Fruit fly (Drosophila melanogaster) whole organism, adult: Measurements from ENCODE around the gene sff.

ENCODE experiments used
- CG11617 ChIP-seq: fragments of 200-800 bp; sonication (Bioruptor generic); optimal IDR thresholded peaks from 2 replicates; lab custom pipeline; 2017; ENCODE audit warnings: mild to moderate bottlenecking, missing biosample characterization, missing genetic modification reagents, missing genetic modification characterization
- CG12768 ChIP-seq: fragments of 200-800 bp; sonication (Bioruptor generic); optimal IDR thresholded peaks from 2 replicates; lab custom pipeline; 2017; ENCODE audit warnings: missing biosample characterization, missing genetic modification characterization, mild to moderate bottlenecking, moderate library complexity, missing genetic modification reagents
- CG14711 ChIP-seq: fragments of 200-800 bp; sonication (Bioruptor generic); optimal IDR thresholded peaks from 2 replicates; lab custom pipeline; 2018; ENCODE audit warnings: missing biosample characterization, mild to moderate bottlenecking, missing genetic modification characterization, moderate library complexity
- CG1620 ChIP-seq: fragments of 200-800 bp; sonication (Bioruptor generic); optimal IDR thresholded peaks from 2 replicates; lab custom pipeline; 2016; ENCODE audit warnings: missing biosample characterization, missing genetic modification characterization
- CG33017 ChIP-seq: fragments of 200-800 bp; sonication (Bioruptor generic); optimal IDR thresholded peaks from 2 replicates; lab custom pipeline; 2018; ENCODE audit warnings: missing biosample characterization, mild to moderate bottlenecking, missing genetic modification characterization, moderate library complexity
- CG5204 ChIP-seq: fragments of 200-800 bp; sonication (Bioruptor generic); optimal IDR thresholded peaks from 2 replicates; lab custom pipeline; 2016; ENCODE audit warnings: missing biosample characterization, missing genetic modification characterization
- CG7045 ChIP-seq: fragments of 200-800 bp; sonication (Bioruptor generic); optimal IDR thresholded peaks from 2 replicates; lab custom pipeline; 2017; ENCODE audit warnings: missing biosample characterization, mild to moderate bottlenecking, missing genetic modification characterization
- CG7101 ChIP-seq: fragments of 200-800 bp; sonication (Bioruptor generic); optimal IDR thresholded peaks from 2 replicates; lab custom pipeline; 2018; ENCODE audit warnings: missing biosample characterization, mild to moderate bottlenecking, missing genetic modification characterization, moderate library complexity
- Clk ChIP-seq: fragments of 200-800 bp; sonication (Bioruptor generic); optimal IDR thresholded peaks from 2 replicates; lab custom pipeline; 2017; ENCODE audit warnings: missing biosample characterization, missing genetic modification characterization
- Crg-1 ChIP-seq: fragments of 200-800 bp; sonication (Bioruptor generic); optimal IDR thresholded peaks from 2 replicates; lab custom pipeline; 2016; ENCODE audit warnings: missing biosample characterization, missing genetic modification characterization
- Hr96 ChIP-seq: fragments of 200-800 bp; sonication (Bioruptor generic); optimal IDR thresholded peaks from 2 replicates; lab custom pipeline; 2016; ENCODE audit warnings: missing biosample characterization, missing genetic modification characterization
- Mnt ChIP-seq: fragments of 200-800 bp; sonication (Bioruptor generic); optimal IDR thresholded peaks from 2 replicates; lab custom pipeline; 2016; ENCODE audit warnings: missing biosample characterization, mild to moderate bottlenecking, missing genetic modification characterization
- bab1 ChIP-seq: fragments of 200-800 bp; sonication (Bioruptor generic); optimal IDR thresholded peaks from 3 replicates; lab custom pipeline; 2019; ENCODE audit warnings: missing biosample characterization, mild to moderate bottlenecking, missing genetic modification characterization, moderate library complexity
- cic ChIP-seq: fragments of 200-800 bp; sonication (Bioruptor generic); optimal IDR thresholded peaks from 2 replicates; lab custom pipeline; 2017; ENCODE audit warnings: missing biosample characterization, mild to moderate bottlenecking, missing genetic modification characterization, moderate library complexity
- cnc ChIP-seq, 2 experiments: fragments of >200 bp; optimal IDR thresholded peaks; 2 replicates each; lab custom pipeline; 2017
- kay ChIP-seq: fragments of 200-800 bp; sonication (Bioruptor generic); peaks from one replicate; lab custom pipeline; 2016; ENCODE audit warnings: missing biosample characterization, missing genetic modification characterization, borderline replicate concordance
- ovo ChIP-seq: fragments of 200-800 bp; sonication (Bioruptor generic); optimal IDR thresholded peaks from 2 replicates; lab custom pipeline; 2016; ENCODE audit warnings: missing biosample characterization, missing genetic modification characterization
- pad ChIP-seq: fragments of 200-800 bp; sonication (Bioruptor generic); optimal IDR thresholded peaks from 3 replicates; lab custom pipeline; 2017; ENCODE audit warnings: missing biosample characterization, missing genetic modification characterization, mild to moderate bottlenecking, moderate library complexity, missing genetic modification reagents
- tj ChIP-seq: fragments of 200-800 bp; sonication (Bioruptor generic); optimal IDR thresholded peaks from 3 replicates; lab custom pipeline; 2017; ENCODE audit warnings: missing biosample characterization, mild to moderate bottlenecking, missing genetic modification characterization, moderate library complexity
- toe ChIP-seq: fragments of 200-800 bp; sonication (Bioruptor generic); optimal IDR thresholded peaks from 2 replicates; lab custom pipeline; 2016; ENCODE audit warnings: missing biosample characterization, missing genetic modification characterization

Gene sff

dm6 chr3L:15956448-15957010 is 31.9 kb upstream of the sff start, which contains the start of gene elgi:
Gene elgi (plus strand): TSS chr3L:15956550.
- peak; percentile 48 for TF ChIP-seq bab1 (GFP tag; lab: Kevin White, UChicago)
- TF ChIP-seq toe (GFP tag; lab: Kevin White, UChicago): peak; percentile 80
- peak; percentile 79 for TF ChIP-seq CG12768 (GFP tag; lab: Kevin White, UChicago)
- TF ChIP-seq CG11617 (GFP tag; lab: Kevin White, UChicago): peak; percentile 66
- peak; percentile 90 for TF ChIP-seq CG1620 (GFP tag; lab: Kevin White, UChicago)
- TF ChIP-seq ovo (GFP tag; lab: Kevin White, UChicago): peak; percentile 73
- TF ChIP-seq Mnt (GFP tag; lab: Kevin White, UChicago): peak; percentile 80
- peak; percentile 95 for TF ChIP-seq Crg-1 (GFP tag; lab: Kevin White, UChicago)
- no peak for TF ChIP-seq cnc (optimal IDR thresholded peaks at IDR 0.05; lab: Kevin White, UChicago)
- peak; percentile 70 for TF ChIP-seq pad (GFP tag; lab: Kevin White, UChicago)
- TF ChIP-seq cic (GFP tag; lab: Kevin White, UChicago): peak; percentile 71
- peak; percentile 64 for TF ChIP-seq CG33017
- TF ChIP-seq CG7045: peak; percentile 73
- TF ChIP-seq tj (GFP tag; lab: Kevin White, UChicago): peak; percentile 43
- TF ChIP-seq CG14711 (tag; lab: Kevin White, UChicago): peak; percentile 51
- TF ChIP-seq CG5204: peak; percentile 74
- TF ChIP-seq CG7101 (tag; lab: Kevin White, UChicago): peak; percentile 77
- peak; percentile 68 for TF ChIP-seq Hr96
- TF ChIP-seq Clk: peak; percentile 41
- TF ChIP-seq kay (GFP tag; lab: Kevin White, UChicago): no peak

dm6 chr3L:15954784-15955427 is 30.2 kb upstream of the sff start, which contains the start of the genes Pka-C3 and GXIVsPLA2:
Gene Pka-C3 (minus strand): TSS chr3L:15954797.
Gene GXIVsPLA2 (plus strand): TSS chr3L:15955096.
- TF ChIP-seq tj (GFP tag; lab: Kevin White, UChicago) (peak; percentile 73), pad (GFP tag; lab: Kevin White, UChicago) (no peak), CG33017 (no peak), Hr96 (no peak), CG12768 (GFP tag; lab: Kevin White, UChicago) (no peak)

dm6 chr3L:15953892-15954291 is 29.2 kb upstream of the sff start:
- TF ChIP-seq CG5204: no peak
- TF ChIP-seq Mnt (GFP tag; lab: Kevin White, UChicago): no peak
- no peak for TF ChIP-seq CG7045
- TF ChIP-seq CG1620 (GFP tag; lab: Kevin White, UChicago): no peak
- no peak for TF ChIP-seq bab1 (GFP tag; lab: Kevin White, UChicago)
- no peak for TF ChIP-seq Crg-1 (GFP tag; lab: Kevin White, UChicago)
- no peak for TF ChIP-seq Clk
- no peak for TF ChIP-seq CG12768 (GFP tag; lab: Kevin White, UChicago)
- no peak for TF ChIP-seq Hr96
- TF ChIP-seq CG14711 (tag; lab: Kevin White, UChicago): no peak
- no peak for TF ChIP-seq tj (GFP tag; lab: Kevin White, UChicago)

- no peak for TF ChIP-seq Mnt (GFP tag; lab: Kevin White, UChicago)
- no peak for TF ChIP-seq cnc (optimal IDR thresholded peaks at IDR 0.05; lab: Kevin White, UChicago)
Measured at dm6 chr3L:15952909-15953308, 28.2 kb upstream of the sff start.

dm6 chr3L:15952287-15952686 is 27.6 kb upstream of the sff start:
- TF ChIP-seq tj (GFP tag; lab: Kevin White, UChicago): peak; percentile 93
- TF ChIP-seq pad (GFP tag; lab: Kevin White, UChicago): no peak

dm6 chr3L:15940823-15941222 is 16.2 kb upstream of the sff start:
- no peak for TF ChIP-seq cic (GFP tag; lab: Kevin White, UChicago)
- no peak for TF ChIP-seq CG5204
- no peak for TF ChIP-seq CG14711 (tag; lab: Kevin White, UChicago)
- no peak for TF ChIP-seq CG7045
- no peak for TF ChIP-seq CG11617 (GFP tag; lab: Kevin White, UChicago)
- no peak for TF ChIP-seq Mnt (GFP tag; lab: Kevin White, UChicago)
- TF ChIP-seq CG33017: no peak
- no peak for TF ChIP-seq CG1620 (GFP tag; lab: Kevin White, UChicago)
- no peak for TF ChIP-seq toe (GFP tag; lab: Kevin White, UChicago)
- no peak for TF ChIP-seq cnc (optimal IDR thresholded peaks at IDR 0.05; lab: Kevin White, UChicago)
- no peak for TF ChIP-seq CG12768 (GFP tag; lab: Kevin White, UChicago)
- TF ChIP-seq Hr96: no peak
- TF ChIP-seq Crg-1 (GFP tag; lab: Kevin White, UChicago): no peak
- TF ChIP-seq Clk: no peak
- TF ChIP-seq CG7101 (tag; lab: Kevin White, UChicago): no peak

dm6 chr3L:15924319-15924718 is 342 bp downstream of the sff start:
- TF ChIP-seq CG14711 (tag; lab: Kevin White, UChicago): no peak
- TF ChIP-seq pad (GFP tag; lab: Kevin White, UChicago): no peak
- no peak for TF ChIP-seq cic (GFP tag; lab: Kevin White, UChicago)
- TF ChIP-seq CG11617 (GFP tag; lab: Kevin White, UChicago): no peak
- no peak for TF ChIP-seq CG12768 (GFP tag; lab: Kevin White, UChicago)
- no peak for TF ChIP-seq CG33017
- TF ChIP-seq Crg-1 (GFP tag; lab: Kevin White, UChicago): no peak
- no peak for TF ChIP-seq CG5204
- no peak for TF ChIP-seq tj (GFP tag; lab: Kevin White, UChicago)
- TF ChIP-seq kay (GFP tag; lab: Kevin White, UChicago): no peak
- no peak for TF ChIP-seq bab1 (GFP tag; lab: Kevin White, UChicago)
- TF ChIP-seq ovo (GFP tag; lab: Kevin White, UChicago): no peak
- no peak for TF ChIP-seq CG7101 (tag; lab: Kevin White, UChicago)
- no peak for TF ChIP-seq CG1620 (GFP tag; lab: Kevin White, UChicago)
